Worm (Caenorhabditis elegans) whole organism, L4/young adult: ENCODE results near the gene K08E4.8.

Experiments
- dao-5 ChIP-seq: sonication (generic microtip); optimal IDR thresholded peaks from 2 replicates; lab custom pipeline; 2016; ENCODE audit warnings: missing genotype, missing genetic modification characterization, moderate library complexity, missing compliant biosample characterization
- him-1 ChIP-seq: sonication (generic microtip); optimal IDR thresholded peaks from 2 replicates; lab custom pipeline; 2016; ENCODE audit warnings: missing genotype, missing genetic modification reagents, missing genetic modification characterization, missing compliant biosample characterization

DNA sequence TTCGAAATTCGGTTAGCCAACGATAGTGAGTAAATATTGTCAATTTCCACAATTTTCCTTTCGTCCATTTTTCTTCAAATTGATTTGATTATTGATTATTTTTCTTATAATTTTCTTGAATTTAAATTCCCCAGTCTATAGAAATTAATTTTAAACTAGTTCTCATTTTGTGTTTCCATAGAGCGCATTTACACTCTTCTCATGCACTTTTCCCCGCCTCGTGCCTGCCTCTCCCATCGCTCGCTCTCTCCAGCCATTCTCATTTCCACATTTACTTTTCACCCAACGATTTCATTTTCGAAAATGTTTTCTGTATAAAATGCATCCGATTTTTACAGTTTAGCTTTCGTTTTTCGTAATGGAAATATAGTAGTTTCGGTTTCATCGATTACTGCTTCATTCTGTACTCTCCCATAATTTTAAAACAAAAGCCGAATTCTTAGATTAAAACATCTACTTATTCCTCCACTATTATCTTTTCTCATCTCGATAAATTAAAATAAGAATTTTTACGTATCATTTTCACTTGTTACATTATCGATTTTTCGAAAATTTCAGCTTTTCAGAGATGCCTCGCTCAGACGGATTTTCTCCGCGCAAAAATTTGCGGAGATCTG, 17.9 kb upstream of the K08E4.8 start, which contains the start of gene lex-1:
- TF ChIP-seq him-1 (tag; lab: Kevin White, UChicago) (no peak), dao-5 (tag; lab: Kevin White, UChicago) (no peak)
